Worm (Caenorhabditis elegans) whole organism, L3 larva: ENCODE results near the gene R02F2.6.

Experiments used
- nhr-76 ChIP-seq: fragments of 150-350 bp; sonication (generic microtip); optimal IDR thresholded peaks from 5 replicates; lab custom pipeline; 2014; ENCODE audit warnings: missing biosample characterization, missing genetic modification characterization
- snpc-4 ChIP-seq: fragments of 150-350 bp; optimal IDR thresholded peaks from 2 replicates; lab custom pipeline; 2014; ENCODE audit warnings: missing biosample characterization, missing genetic modification characterization
- ztf-11 ChIP-seq: fragments of 150-350 bp; optimal IDR thresholded peaks from 2 replicates; lab custom pipeline; 2014; ENCODE audit warnings: missing biosample characterization, missing genetic modification characterization
- ztf-4 ChIP-seq: fragments of 150-350 bp; optimal IDR thresholded peaks from 2 replicates; lab custom pipeline; 2014; ENCODE audit warnings: missing biosample characterization, missing genetic modification characterization

DNA sequence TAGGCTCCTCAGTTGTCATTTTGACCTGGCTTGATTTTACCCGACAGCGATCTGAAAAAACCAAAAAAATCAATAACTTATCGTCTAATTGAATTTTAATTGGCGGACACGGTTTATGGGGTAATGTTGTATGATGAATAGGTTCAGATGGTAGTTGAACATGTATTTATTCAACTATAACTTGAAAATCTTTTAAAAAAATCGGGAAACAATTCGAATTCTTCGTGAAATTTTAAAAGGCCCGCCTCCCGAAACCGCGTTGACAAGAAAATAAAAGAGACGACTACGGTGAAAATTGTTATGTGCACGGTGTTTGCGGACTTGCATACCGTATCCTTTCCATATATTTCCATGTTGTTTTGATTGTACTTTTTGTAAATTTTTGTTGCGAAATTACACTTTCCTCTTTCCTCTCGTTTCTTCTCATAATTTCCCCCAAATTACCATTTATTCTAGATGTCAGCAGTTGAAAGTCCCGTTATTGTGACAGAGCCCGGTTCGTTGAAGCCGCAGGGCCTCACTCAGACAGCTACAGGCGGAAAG is 35.9 kb downstream of the R02F2.6 start, which contains the start of the genes T24G10.2 and disl-2:
- TF ChIP-seq ztf-11: no peak
- TF ChIP-seq ztf-4 (tag; lab: Kevin White, UChicago): no peak
- TF ChIP-seq nhr-76 (tag; lab: Kevin White, UChicago): peak; percentile 84
- peak; percentile 61 for TF ChIP-seq snpc-4 (tag; lab: Kevin White, UChicago)
